Fruit fly (Drosophila melanogaster) whole organism: ENCODE measurements around the gene Hrd3.

Experiments
- CG8478 ChIP-seq: fragments of >200 bp; optimal IDR thresholded peaks from 2 replicates; lab custom pipeline; 2018; ENCODE audit warnings: inconsistent platforms
- psq ChIP-seq: fragments of >200 bp; optimal IDR thresholded peaks from 2 replicates; lab custom pipeline; 2017
- usp ChIP-seq: fragments of >200 bp; optimal IDR thresholded peaks from 2 replicates; lab custom pipeline; 2017; ENCODE audit warnings: missing biosample characterization, missing genetic modification characterization, mixed read lengths

- TF ChIP-seq psq, result no peak
- TF ChIP-seq usp (GFP tag; lab: Kevin White, UChicago), result no peak
- TF ChIP-seq CG8478 (lab: Kevin White, UChicago), result no peak
Observed at dm6 chr3R:23791491-23791890, 33.1 kb upstream of the Hrd3 start.
